Fruit fly (Drosophila melanogaster) whole organism, prepupa: ENCODE data around the gene Snap24.

Experiments
- Blimp-1 ChIP-seq: fragments of 200-800 bp; sonication (Bioruptor generic); optimal IDR thresholded peaks from 3 replicates; lab custom pipeline; 2017; ENCODE audit warnings: missing biosample characterization, missing genetic modification characterization, mild to moderate bottlenecking, moderate library complexity, missing genetic modification reagents
- CG10631 ChIP-seq: fragments of 200-800 bp; sonication (Bioruptor generic); optimal IDR thresholded peaks from 2 replicates; lab custom pipeline; 2016; ENCODE audit warnings: missing biosample characterization, missing genetic modification characterization
- CG10669 ChIP-seq: fragments of 200-800 bp; sonication (Bioruptor generic); optimal IDR thresholded peaks from 3 replicates; lab custom pipeline; 2018; ENCODE audit warnings: missing biosample characterization, mild to moderate bottlenecking, missing genetic modification characterization, moderate library complexity
- CG11294 ChIP-seq: fragments of 200-800 bp; sonication (Bioruptor generic); IDR thresholded peaks from 2 replicates; pipeline ENCODE4 v1.3.6; 2022; ENCODE audit warnings: missing biosample characterization, missing genetic modification characterization
- CG15336 ChIP-seq: fragments of 200-800 bp; sonication (Bioruptor generic); IDR thresholded peaks from 2 replicates; pipeline ENCODE4 v1.3.6; 2022; ENCODE audit warnings: missing biosample characterization, missing genetic modification characterization
- CG1621 ChIP-seq: fragments of 200-800 bp; sonication (Bioruptor generic); optimal IDR thresholded peaks from 3 replicates; lab custom pipeline; 2018; ENCODE audit warnings: missing biosample characterization, mild to moderate bottlenecking, missing genetic modification characterization
- CG16779 ChIP-seq: fragments of 200-800 bp; sonication (Bioruptor generic); optimal IDR thresholded peaks from 3 replicates; lab custom pipeline; 2017; ENCODE audit warnings: missing biosample characterization, mild to moderate bottlenecking, missing genetic modification characterization
- CG3032 ChIP-seq: fragments of 200-800 bp; optimal IDR thresholded peaks from 2 replicates; lab custom pipeline; 2019; ENCODE audit warnings: missing biosample characterization, mild to moderate bottlenecking, missing genetic modification characterization, moderate library complexity
- CG34406 ChIP-seq: fragments of 200-800 bp; sonication (Bioruptor generic); optimal IDR thresholded peaks from 3 replicates; lab custom pipeline; 2016; ENCODE audit warnings: missing biosample characterization, missing genetic modification characterization
- CG3919 ChIP-seq: fragments of 200-800 bp; sonication (Bioruptor generic); optimal IDR thresholded peaks from 3 replicates; lab custom pipeline; 2016; ENCODE audit warnings: missing biosample characterization, missing genetic modification characterization
- CG4318 ChIP-seq: fragments of 200-800 bp; sonication (Bioruptor generic); optimal IDR thresholded peaks from 3 replicates; lab custom pipeline; 2017; ENCODE audit warnings: missing biosample characterization, mild to moderate bottlenecking, missing genetic modification characterization
- CG6163 ChIP-seq: fragments of 200-800 bp; sonication (Bioruptor generic); IDR thresholded peaks from 3 replicates; pipeline ENCODE4 v1.3.6; 2022; ENCODE audit warnings: missing biosample characterization, missing genetic modification characterization
- CG6276 ChIP-seq: fragments of 200-800 bp; sonication (Bioruptor generic); optimal IDR thresholded peaks from 2 replicates; lab custom pipeline; 2017; ENCODE audit warnings: missing biosample characterization, mild to moderate bottlenecking, missing genetic modification characterization
- CG6854 ChIP-seq: fragments of 200-800 bp; sonication (Bioruptor generic); optimal IDR thresholded peaks from 2 replicates; lab custom pipeline; 2017; ENCODE audit warnings: missing biosample characterization, mild to moderate bottlenecking, missing genetic modification characterization
- CG7368 ChIP-seq: fragments of 200-800 bp; sonication (Bioruptor generic); optimal IDR thresholded peaks from 3 replicates; lab custom pipeline; 2016; ENCODE audit warnings: missing biosample characterization, missing genetic modification characterization
- CG8319 ChIP-seq: fragments of 200-800 bp; sonication (Bioruptor generic); optimal IDR thresholded peaks from 3 replicates; lab custom pipeline; 2016; ENCODE audit warnings: missing biosample characterization, missing genetic modification characterization
- CG9139 ChIP-seq: fragments of 200-800 bp; sonication (Bioruptor generic); optimal IDR thresholded peaks from 3 replicates; lab custom pipeline; 2017; ENCODE audit warnings: missing biosample characterization, mild to moderate bottlenecking, missing genetic modification characterization
- Eip75B ChIP-seq: fragments of 200-800 bp; sonication (Bioruptor generic); optimal IDR thresholded peaks from 3 replicates; lab custom pipeline; 2016; ENCODE audit warnings: missing biosample characterization, missing genetic modification characterization
- Eip78C ChIP-seq: fragments of 200-800 bp; sonication (Bioruptor generic); peaks from one replicate; lab custom pipeline; 2016; ENCODE audit warnings: missing biosample characterization, missing genetic modification characterization
- Eip93F ChIP-seq: fragments of 200-800 bp; sonication (Bioruptor generic); optimal IDR thresholded peaks from 2 replicates; lab custom pipeline; 2016; ENCODE audit warnings: missing biosample characterization, mild to moderate bottlenecking, missing genetic modification characterization
- Hr38 ChIP-seq: sonication (Bioruptor generic); optimal IDR thresholded peaks from 2 replicates; lab custom pipeline; 2016; ENCODE audit warnings: missing biosample characterization, missing genetic modification characterization
- Hr39 ChIP-seq: fragments of 200-800 bp; sonication (Bioruptor generic); optimal IDR thresholded peaks from 2 replicates; lab custom pipeline; 2016; ENCODE audit warnings: missing biosample characterization, missing genetic modification characterization
- Hr4 ChIP-seq: fragments of 200-800 bp; sonication (Bioruptor generic); optimal IDR thresholded peaks from 3 replicates; lab custom pipeline; 2016; ENCODE audit warnings: missing biosample characterization, missing genetic modification characterization
- Met ChIP-seq: fragments of 200-800 bp; sonication (Bioruptor generic); optimal IDR thresholded peaks from 3 replicates; lab custom pipeline; 2016; ENCODE audit warnings: missing biosample characterization, missing genetic modification characterization
- Sox102F ChIP-seq: fragments of 200-800 bp; sonication (Bioruptor generic); optimal IDR thresholded peaks from 2 replicates; lab custom pipeline; 2016; ENCODE audit warnings: missing biosample characterization, mild to moderate bottlenecking, missing genetic modification characterization
- Sox14 ChIP-seq: fragments of 200-800 bp; sonication (Bioruptor generic); optimal IDR thresholded peaks from 3 replicates; lab custom pipeline; 2016; ENCODE audit warnings: missing biosample characterization, missing genetic modification characterization
- dac ChIP-seq: fragments of 200-800 bp; sonication (Bioruptor generic); optimal IDR thresholded peaks from 2 replicates; lab custom pipeline; 2017; ENCODE audit warnings: missing biosample characterization, mild to moderate bottlenecking, missing genetic modification characterization
- dsx ChIP-seq: fragments of 200-800 bp; optimal IDR thresholded peaks from 3 replicates; lab custom pipeline; 2019; ENCODE audit warnings: missing biosample characterization, mild to moderate bottlenecking, missing genetic modification characterization, moderate library complexity; ENCODE audit not compliant: poor library complexity, severe bottlenecking
- eg ChIP-seq: fragments of 200-800 bp; sonication (Bioruptor generic); IDR thresholded peaks from 3 replicates; pipeline ENCODE4 v1.3.6; 2022; ENCODE audit warnings: missing biosample characterization, missing genetic modification characterization
- esn ChIP-seq: fragments of 200-800 bp; sonication (Bioruptor generic); optimal IDR thresholded peaks from 2 replicates; lab custom pipeline; 2016; ENCODE audit warnings: missing biosample characterization, mild to moderate bottlenecking, missing genetic modification characterization, moderate library complexity
- fd85E ChIP-seq: fragments of 200-800 bp; sonication (Bioruptor generic); optimal IDR thresholded peaks from 3 replicates; lab custom pipeline; 2016; ENCODE audit warnings: missing biosample characterization, missing genetic modification characterization
- fkh ChIP-seq: fragments of 200-800 bp; sonication (Bioruptor generic); optimal IDR thresholded peaks from 3 replicates; lab custom pipeline; 2017; ENCODE audit warnings: missing biosample characterization, mild to moderate bottlenecking, missing genetic modification characterization, moderate library complexity
- pdm3 ChIP-seq: fragments of 200-800 bp; sonication (Bioruptor generic); optimal IDR thresholded peaks from 3 replicates; lab custom pipeline; 2016; ENCODE audit warnings: missing biosample characterization, missing genetic modification characterization
- salr ChIP-seq, 2 experiments: fragments of 200-800 bp; sonication (Bioruptor generic); optimal IDR thresholded peaks; 3 replicates each; lab custom pipeline; 2016 to 2018; ENCODE audit warnings: missing biosample characterization in 2 of 2, missing genetic modification characterization in 2 of 2, mild to moderate bottlenecking in 1 of 2
- spab ChIP-seq: fragments of 200-800 bp; sonication (Bioruptor generic); optimal IDR thresholded peaks from 2 replicates; lab custom pipeline; 2017; ENCODE audit warnings: missing biosample characterization, mild to moderate bottlenecking, missing genetic modification characterization, missing genetic modification reagents
- ss ChIP-seq, 2 experiments: fragments of 200-800 bp; sonication (Bioruptor generic); optimal IDR thresholded peaks; 2 replicates in 1 of 2; 3 replicates in 1 of 2; lab custom pipeline; 2017 to 2018; ENCODE audit warnings: mild to moderate bottlenecking in 2 of 2, missing biosample characterization in 2 of 2, missing genetic modification characterization in 2 of 2, moderate library complexity in 1 of 2
- svp ChIP-seq: fragments of 200-800 bp; sonication (Bioruptor generic); peaks from one replicate; lab custom pipeline; 2016; ENCODE audit warnings: missing biosample characterization, missing genetic modification characterization
- topi ChIP-seq: fragments of 200-800 bp; sonication (Bioruptor generic); optimal IDR thresholded peaks from 3 replicates; lab custom pipeline; 2016; ENCODE audit warnings: missing biosample characterization, missing genetic modification characterization
- vri ChIP-seq: fragments of 200-800 bp; sonication (Bioruptor generic); optimal IDR thresholded peaks from 3 replicates; lab custom pipeline; 2016; ENCODE audit warnings: missing biosample characterization, mild to moderate bottlenecking, missing genetic modification characterization

Snap24 gene

dm6 chr3R:9777941-9778360 is 15.0 kb upstream of the Snap24 start, which contains the start of gene RpS29 (continued):
- TF ChIP-seq esn (GFP tag; lab: Kevin White, UChicago) (peak; percentile 77), dsx (GFP tag; lab: Kevin White, UChicago) (peak; percentile 5), pdm3 (GFP tag; lab: Kevin White, UChicago) (peak; percentile 55), ss (GFP tag; optimal IDR thresholded peaks at IDR 0.05; lab: Kevin White, UChicago) (peak; percentile 38 to 71), vri (peak; percentile 32), CG1621 (peak; percentile 72), Sox102F (GFP tag; lab: Kevin White, UChicago) (peak; percentile 50), fkh (no peak), CG3032 (tag; lab: Kevin White, UChicago) (peak; percentile 47), Hr38 (GFP tag; lab: Kevin White, UChicago) (peak; percentile 4), Hr4 (peak; percentile 22), eg (0 out of 3 replicates have a peak, but pooled peaks have one; percentile 44), Met (GFP tag; lab: Kevin White, UChicago) (no peak), CG15336 (GFP tag; lab: Robert Waterston, UW) (no peak), CG6163 (GFP tag; lab: Robert Waterston, UW) (peak; percentile 53; the same call in 2 of the 3 replicates), CG34406 (GFP tag; lab: Kevin White, UChicago) (peak; percentile 8), svp (GFP tag; lab: Kevin White, UChicago) (peak; percentile 67), Eip78C (GFP tag; lab: Kevin White, UChicago) (peak; percentile 79), CG4318 (GFP tag; lab: Kevin White, UChicago) (no peak), CG10631 (GFP tag; lab: Kevin White, UChicago) (peak; percentile 36), spab (GFP tag; lab: Kevin White, UChicago) (no peak), CG3919 (GFP tag; lab: Kevin White, UChicago) (peak; percentile 73), CG11294 (GFP tag; lab: Robert Waterston, UW) (no peak), CG6854 (GFP tag; lab: Kevin White, UChicago) (peak; percentile 74), Eip75B (GFP tag; lab: Kevin White, UChicago) (peak; percentile 57), CG16779 (tag; lab: Kevin White, UChicago) (no peak), Blimp-1 (GFP tag; lab: Kevin White, UChicago) (peak; percentile 39), CG6276 (GFP tag; lab: Kevin White, UChicago) (no peak), fd85E (GFP tag; lab: Kevin White, UChicago) (no peak), CG7368 (peak; percentile 49)

DNA sequence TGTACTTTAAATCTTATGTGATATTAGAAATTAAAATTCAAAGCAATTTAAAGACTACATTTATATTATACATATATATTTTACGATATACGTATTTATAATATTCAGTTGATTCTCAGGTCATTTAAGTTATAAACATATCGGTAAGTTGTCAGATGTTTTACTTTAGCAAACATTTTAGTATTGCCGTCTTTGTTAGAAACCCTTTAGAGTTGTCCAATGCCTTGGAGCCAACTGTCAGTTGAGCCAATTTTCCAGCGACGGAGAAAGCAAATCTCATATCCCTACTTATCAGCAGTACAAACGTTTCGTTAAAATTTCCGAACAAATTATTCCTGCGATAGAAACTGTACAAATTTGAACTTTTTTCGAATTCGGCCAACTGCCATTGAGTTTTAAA is 11.9 kb upstream of the Snap24 start, which contains the start of gene topi:
topi (plus strand) TSS at position 301 of the 400 bp plus-strand sequence.
- TF ChIP-seq CG15336 (GFP tag; lab: Robert Waterston, UW) (no peak), dac (GFP tag; lab: Kevin White, UChicago) (no peak), CG8319 (GFP tag; lab: Kevin White, UChicago) (no peak), svp (GFP tag; lab: Kevin White, UChicago) (no peak), salr (GFP tag; optimal IDR thresholded peaks at IDR 0.05; lab: Kevin White, UChicago) (no peak), Sox14 (no peak), CG9139 (GFP tag; lab: Kevin White, UChicago) (no peak), CG6163 (GFP tag; lab: Robert Waterston, UW) (no peak), fd85E (GFP tag; lab: Kevin White, UChicago) (no peak), Eip93F (GFP tag; lab: Kevin White, UChicago) (no peak), CG10631 (GFP tag; lab: Kevin White, UChicago) (no peak), pdm3 (GFP tag; lab: Kevin White, UChicago) (no peak), CG10669 (GFP tag; lab: Kevin White, UChicago) (no peak), Hr38 (GFP tag; lab: Kevin White, UChicago) (no peak), eg (no peak)

dm6 chr3R:9774147-9774546 is 11.2 kb upstream of the Snap24 start, which contains the start of gene Whamy:
TSS of gene Whamy (minus strand) at chr3R:9774419.
- TF ChIP-seq svp (GFP tag; lab: Kevin White, UChicago) (peak; percentile 72), CG16779 (tag; lab: Kevin White, UChicago) (peak; percentile 12), Sox14 (no peak), topi (peak; percentile 13), vri (peak; percentile 88), Eip78C (GFP tag; lab: Kevin White, UChicago) (peak; percentile 26), ss (GFP tag; optimal IDR thresholded peaks at IDR 0.05; lab: Kevin White, UChicago) (peak in 1 of 2 experiments; percentile 8), Hr39 (GFP tag; lab: Kevin White, UChicago) (no peak), CG7368 (no peak)
